ENCODE assay signal across 1 fruit fly cellular context in genomic region chr3R:27681799-27682198, dm6.
TF ChIP-seq lines count a peak whose summit lies in the region.

Sce (minus strand) TSS chr3R:27682029.

TF ChIP-seq in whole organism, embryonic, 481 proteins besides CTCF, POLR2A, EP300 and RAD21 (continued from another document):
- no peak for TF ChIP-seq CG12219 (GFP tag; optimal IDR thresholded peaks at IDR 0.05; lab: Kevin White, UChicago)
- TF ChIP-seq tup (GFP tag; optimal IDR thresholded peaks at IDR 0.05; lab: Kevin White, UChicago) = no peak
- no peak for TF ChIP-seq CG3281 (GFP tag; optimal IDR thresholded peaks at IDR 0.05; lab: Kevin White, UChicago)
- TF ChIP-seq dm (GFP tag; optimal IDR thresholded peaks at IDR 0.05; lab: Kevin White, UChicago) = no peak
- peak; percentile 63 for TF ChIP-seq MBD-R2 (GFP tag; IDR thresholded peaks at IDR 0.05; lab: Robert Waterston, UW)
- TF ChIP-seq Dll (GFP tag; IDR thresholded peaks at IDR 0.05; lab: Robert Waterston, UW; ENCODE audit: partially characterized antibody) = 0 out of 4 replicates have a peak, but pooled peaks have one; percentile 13
- no peak for TF ChIP-seq tgo (GFP tag; IDR thresholded peaks at IDR 0.05; lab: Robert Waterston, UW)
- TF ChIP-seq CG3726 (GFP tag; IDR thresholded peaks at IDR 0.05; lab: Robert Waterston, UW) = no peak
- TF ChIP-seq trem (tag; optimal IDR thresholded peaks at IDR 0.05; lab: Kevin White, UChicago) = peak; percentile 14
- TF ChIP-seq CG17829 (tag; optimal IDR thresholded peaks at IDR 0.05; lab: Kevin White, UChicago) = no peak
- no peak for TF ChIP-seq D (optimal IDR thresholded peaks at IDR 0.05; lab: Kevin White, UChicago)
- TF ChIP-seq D (GFP tag; optimal IDR thresholded peaks at IDR 0.05; lab: Kevin White, UChicago) = no peak
- peak; percentile 85 for TF ChIP-seq gfzf (GFP tag; optimal IDR thresholded peaks at IDR 0.05; lab: Kevin White, UChicago)
- no peak for TF ChIP-seq mld (GFP tag; IDR thresholded peaks at IDR 0.05; lab: Robert Waterston, UW; ENCODE audit: partially characterized antibody)
